Fruit fly (Drosophila melanogaster): ENCODE results near the gene CG15533.

Gene CG15533

DNA sequence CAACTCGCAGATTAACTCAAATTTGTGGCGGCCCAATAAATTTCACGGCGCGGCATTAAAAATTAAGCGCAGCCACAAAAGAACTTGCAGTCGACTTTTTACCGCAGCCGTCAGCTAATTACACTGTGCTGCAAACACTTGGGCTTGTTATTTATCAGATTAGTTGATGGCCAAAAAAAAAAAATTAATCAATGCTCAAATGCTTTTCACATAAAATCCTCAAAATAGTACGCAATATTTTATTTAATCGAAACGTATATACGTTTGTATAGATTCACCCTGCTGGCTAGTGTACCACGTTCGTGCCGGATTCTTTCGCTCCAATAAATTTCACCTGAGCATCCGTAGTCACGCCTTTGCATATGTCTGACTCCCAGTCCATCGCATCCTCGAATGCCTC lies 14.8 kb upstream of the CG15533 start (continued):
- TF ChIP-seq CG1647 (GFP tag; optimal IDR thresholded peaks at IDR 0.05) (no peak), chm (GFP tag; IDR thresholded peaks at IDR 0.05) (0 out of 2 replicates have a peak, but pooled peaks have one; percentile 32), ro (GFP tag; IDR thresholded peaks at IDR 0.05) (no peak), nerfin-1 (tag; optimal IDR thresholded peaks at IDR 0.05) (peak; percentile 36), sim (GFP tag; IDR thresholded peaks at IDR 0.05) (no peak), Fer3 (tag; optimal IDR thresholded peaks at IDR 0.05) (peak; percentile 38), gcm (GFP tag; optimal IDR thresholded peaks at IDR 0.05) (peak; percentile 32), CG10565 (GFP tag; optimal IDR thresholded peaks at IDR 0.05) (no peak), NK7.1 (GFP tag; optimal IDR thresholded peaks at IDR 0.05) (no peak), CG12744 (GFP tag; optimal IDR thresholded peaks at IDR 0.05) (no peak), dimm (GFP tag; IDR thresholded peaks at IDR 0.05) (no peak), Oli (tag; optimal IDR thresholded peaks at IDR 0.05) (peak; percentile 61), H2.0 (GFP tag; IDR thresholded peaks at IDR 0.05) (0 out of 2 replicates have a peak, but pooled peaks have one; percentile 38), CG11247 (GFP tag; IDR thresholded peaks at IDR 0.05) (peak; percentile 28; the same call in 1 of the 2 replicates), dmrt11E (tag; optimal IDR thresholded peaks at IDR 0.05) (peak; percentile 45), Max (GFP tag; optimal IDR thresholded peaks at IDR 0.05) (no peak), cato (GFP tag; optimal IDR thresholded peaks at IDR 0.05; ENCODE audit: borderline replicate concordance) (peak; percentile 47), Elba2 (GFP tag; optimal IDR thresholded peaks at IDR 0.05) (no peak), CG1024 (GFP tag; IDR thresholded peaks at IDR 0.05) (peak; percentile 48), CG4820 (GFP tag; optimal IDR thresholded peaks at IDR 0.05) (peak; percentile 59), az2 (GFP tag; optimal IDR thresholded peaks at IDR 0.05) (peak; percentile 55), CG11504 (tag; optimal IDR thresholded peaks at IDR 0.05) (peak; percentile 71), CkIIα-i1 (GFP tag; IDR thresholded peaks at IDR 0.05) (no peak), wek (GFP tag; optimal IDR thresholded peaks at IDR 0.05) (no peak), CG5180 (GFP tag; optimal IDR thresholded peaks at IDR 0.05) (no peak), ttk (GFP tag; IDR thresholded peaks at IDR 0.05) (peak; percentile 51; the same call in 1 of the 2 replicates), PHDP (tag; optimal IDR thresholded peaks at IDR 0.05) (peak; percentile 58), Nf-YC (tag; optimal IDR thresholded peaks at IDR 0.05) (no peak), dan (GFP tag; IDR thresholded peaks at IDR 0.05) (no peak; the same call in 1 of the 2 replicates), CG8478 (optimal IDR thresholded peaks at IDR 0.05) (no peak), inv (GFP tag; IDR thresholded peaks at IDR 0.05; ENCODE audit: partially characterized antibody) (no peak), ind (GFP tag; optimal IDR thresholded peaks at IDR 0.05) (peak; percentile 49), CG11398 (GFP tag; optimal IDR thresholded peaks at IDR 0.05) (no peak), sna (GFP tag; IDR thresholded peaks at IDR 0.05; ENCODE audit: partially characterized antibody) (no peak), cas (GFP tag; IDR thresholded peaks at IDR 0.05) (no peak), nau (GFP tag; optimal IDR thresholded peaks at IDR 0.05) (no peak), Opbp (GFP tag; IDR thresholded peaks at IDR 0.05; ENCODE audit: partially characterized antibody) (no peak), CG11695 (GFP tag; IDR thresholded peaks at IDR 0.05) (peak; percentile 53; the same call in 1 of the 3 replicates), CG8089 (GFP tag; optimal IDR thresholded peaks at IDR 0.05) (peak; percentile 25), pb (GFP tag; optimal IDR thresholded peaks at IDR 0.05) (no peak), CG34224 (GFP tag; IDR thresholded peaks at IDR 0.05; ENCODE audit: partially characterized antibody) (no peak), CG10366 (GFP tag; IDR thresholded peaks at IDR 0.05) (peak; percentile 70), gsb-n (tag; optimal IDR thresholded peaks at IDR 0.05) (peak; percentile 47), z (GFP tag; IDR thresholded peaks at IDR 0.05) (no peak), Atf-2 (GFP tag; optimal IDR thresholded peaks at IDR 0.05) (peak; percentile 44), CG6791 (GFP tag; IDR thresholded peaks at IDR 0.05; ENCODE audit: partially characterized antibody) (no peak), h (optimal IDR thresholded peaks at IDR 0.05) (no peak), CG15479 (GFP tag; optimal IDR thresholded peaks at IDR 0.05) (no peak), CTCF (GFP tag; optimal IDR thresholded peaks at IDR 0.05) (peak; percentile 2), zfh1 (GFP tag; IDR thresholded peaks at IDR 0.05) (peak; percentile 74), BtbVII (GFP tag; optimal IDR thresholded peaks at IDR 0.05) (no peak), CG12104 (GFP tag; optimal IDR thresholded peaks at IDR 0.05) (peak; percentile 7), CG2199 (GFP tag; IDR thresholded peaks at IDR 0.05) (no peak)

All from whole organism, embryonic.